Worm (Caenorhabditis elegans): ENCODE data around the gene dyf-2.

dyf-2 gene

DNA sequence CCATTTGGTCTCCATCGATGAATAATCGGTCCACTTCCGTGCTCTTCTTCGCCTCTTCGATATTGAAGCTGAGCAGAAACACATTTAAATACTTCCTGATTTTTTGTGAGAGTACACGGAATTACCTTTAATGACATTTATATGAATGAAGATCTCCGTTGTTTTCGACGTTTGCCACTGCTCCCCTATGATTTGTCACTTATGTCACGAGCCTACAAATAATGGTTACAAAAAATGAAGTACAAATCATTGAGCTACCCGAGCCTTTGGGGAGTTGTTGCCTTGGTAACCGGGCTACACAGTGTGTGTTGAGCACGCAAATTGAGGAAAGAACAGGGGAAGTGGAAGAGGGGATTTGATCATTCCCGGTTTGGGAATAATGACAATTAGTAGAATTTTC, at the start of gene dyf-2:
TSS of gene dyf-2 (minus strand) at position 137 of the 400 bp plus-strand sequence.
- TF ChIP-seq unc-55 (GFP tag; optimal IDR thresholded peaks at IDR 0.05) (no peak), nhr-11 (tag; optimal IDR thresholded peaks at IDR 0.05) (no peak), pqm-1 (tag; optimal IDR thresholded peaks at IDR 0.05) (no peak), C08G9.2 (tag; optimal IDR thresholded peaks at IDR 0.05) (no peak), ceh-45 (GFP tag; IDR thresholded peaks at IDR 0.05) (no peak), hlh-30 (tag; optimal IDR thresholded peaks at IDR 0.05; ENCODE audit: insufficient read depth) (no peak), unc-42 (tag; optimal IDR thresholded peaks at IDR 0.05) (no peak), odd-2 (tag; optimal IDR thresholded peaks at IDR 0.05) (no peak), sdc-2 (tag; optimal IDR thresholded peaks at IDR 0.05) (no peak), ceh-22 (tag; optimal IDR thresholded peaks at IDR 0.05) (no peak), unc-3 (GFP tag; conservative IDR thresholded peaks at IDR 0.05) (no peak), unc-3 (tag; optimal IDR thresholded peaks at IDR 0.05) (no peak), fkh-6 (tag; optimal IDR thresholded peaks at IDR 0.05) (no peak), fkh-10 (GFP tag; optimal IDR thresholded peaks at IDR 0.05) (no peak), hlh-6 (tag; optimal IDR thresholded peaks at IDR 0.05) (no peak), nhr-232 (tag; optimal IDR thresholded peaks at IDR 0.05) (no peak)

DNA sequence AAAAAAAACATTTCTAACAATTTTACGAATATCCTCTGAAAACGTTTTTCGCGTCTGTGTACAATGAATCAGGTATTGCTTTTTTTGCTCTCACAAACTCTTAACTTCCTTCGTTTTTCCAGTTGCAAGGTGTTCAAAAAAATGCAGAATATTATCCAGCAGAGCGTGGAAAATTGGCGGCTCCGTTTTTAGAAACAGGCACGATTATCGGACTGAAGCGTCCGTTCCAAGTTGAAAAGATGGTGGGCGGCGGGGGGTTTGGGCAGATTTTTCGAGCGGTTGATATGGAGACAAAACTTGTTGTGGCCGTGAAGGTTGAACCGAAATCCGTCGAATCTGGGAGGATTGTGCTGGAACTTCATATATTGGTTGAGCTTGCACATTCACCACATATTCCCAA, 48.8 kb upstream of the dyf-2 start, which contains the start of gene W06F12.3:
TSS of gene W06F12.3 (plus strand) at position 23 of the 400 bp plus-strand sequence.
- TF ChIP-seq hlh-8 (tag; optimal IDR thresholded peaks at IDR 0.05) = no peak
- TF ChIP-seq hlh-15 (tag; optimal IDR thresholded peaks at IDR 0.05) = no peak
- TF ChIP-seq dve-1 (tag; optimal IDR thresholded peaks at IDR 0.05) = no peak
- TF ChIP-seq pqm-1 (tag; optimal IDR thresholded peaks at IDR 0.05) = no peak
- no peak for TF ChIP-seq fax-1 (tag; optimal IDR thresholded peaks at IDR 0.05)
- TF ChIP-seq hlh-13 (GFP tag; optimal IDR thresholded peaks at IDR 0.05) = no peak
- no peak for TF ChIP-seq unc-42 (tag; optimal IDR thresholded peaks at IDR 0.05)
- TF ChIP-seq unc-3 (GFP tag; conservative IDR thresholded peaks at IDR 0.05) = no peak
- TF ChIP-seq unc-3 (tag; optimal IDR thresholded peaks at IDR 0.05) = no peak
- TF ChIP-seq T23F11.4 (GFP tag; optimal IDR thresholded peaks at IDR 0.05) = no peak
- no peak for TF ChIP-seq nfya-1 (tag; optimal IDR thresholded peaks at IDR 0.05)
- no peak for TF ChIP-seq hlh-30 (tag; optimal IDR thresholded peaks at IDR 0.05; ENCODE audit: insufficient read depth)

DNA sequence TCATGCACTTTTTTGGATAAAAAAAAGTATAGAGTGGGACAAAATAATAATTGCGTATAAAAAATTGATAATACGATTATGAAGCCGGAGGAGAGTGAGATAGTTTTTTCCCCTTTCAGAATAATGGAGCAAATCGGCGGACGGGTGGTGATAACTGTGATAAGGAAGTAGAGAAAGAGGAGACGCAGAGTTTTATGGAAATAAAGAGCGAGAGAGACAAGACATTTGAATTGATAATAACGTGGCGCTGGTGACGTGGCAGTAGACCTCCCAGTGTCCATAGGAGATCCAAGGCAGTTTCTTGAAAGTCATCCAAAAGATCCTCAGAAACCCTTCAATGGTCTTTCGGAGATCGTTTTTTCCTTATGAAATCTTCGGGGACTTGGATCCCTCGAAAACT, 47.6 kb upstream of the dyf-2 start:
- no peak for TF ChIP-seq ahr-1 (tag; optimal IDR thresholded peaks at IDR 0.05)
- peak; percentile 79 for TF ChIP-seq elt-2 (tag; optimal IDR thresholded peaks at IDR 0.05)
- TF ChIP-seq hlh-30 (tag; optimal IDR thresholded peaks at IDR 0.05; ENCODE audit: insufficient read depth) = no peak
- TF ChIP-seq gmeb-2 (tag; optimal IDR thresholded peaks at IDR 0.05) = no peak
- TF ChIP-seq ceh-2 (tag; optimal IDR thresholded peaks at IDR 0.05) = no peak
- no peak for TF ChIP-seq C38D4.7 (GFP tag; optimal IDR thresholded peaks at IDR 0.05)

DNA sequence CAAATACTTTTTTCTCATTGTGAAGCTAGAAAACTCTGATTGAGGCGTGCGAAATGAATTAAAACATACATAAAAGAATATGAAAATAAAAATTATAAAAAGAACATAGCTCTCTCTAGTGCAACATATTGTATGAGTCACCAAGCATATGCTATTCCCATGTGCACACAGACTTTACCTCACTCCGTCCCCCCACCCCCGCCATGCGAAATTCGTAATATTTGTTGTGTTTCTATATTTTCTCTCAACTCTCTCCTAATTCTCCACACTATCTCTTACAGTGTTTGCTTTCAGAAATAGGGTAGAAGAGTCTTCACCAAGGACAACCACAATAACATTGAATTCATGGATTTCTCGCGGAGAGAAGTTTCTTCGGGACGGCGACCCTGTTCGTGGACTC, 46.4 kb upstream of the dyf-2 start:
- TF ChIP-seq C08G9.2 (tag; optimal IDR thresholded peaks at IDR 0.05) (no peak), T23F11.4 (GFP tag; optimal IDR thresholded peaks at IDR 0.05) (no peak), pat-9 (tag; optimal IDR thresholded peaks at IDR 0.05) (no peak), ceh-14 (tag; optimal IDR thresholded peaks at IDR 0.05) (no peak), pag-3 (tag; optimal IDR thresholded peaks at IDR 0.05; ENCODE audit: borderline replicate concordance) (no peak), pax-1 (tag; optimal IDR thresholded peaks at IDR 0.05) (no peak), ceh-31 (tag; optimal IDR thresholded peaks at IDR 0.05) (no peak), gmeb-2 (tag; optimal IDR thresholded peaks at IDR 0.05) (no peak), eyg-1 (tag; optimal IDR thresholded peaks at IDR 0.05) (no peak), pqm-1 (tag; optimal IDR thresholded peaks at IDR 0.05) (no peak), ceh-34 (tag; optimal IDR thresholded peaks at IDR 0.05) (no peak), ceh-22 (tag; optimal IDR thresholded peaks at IDR 0.05) (no peak), dmd-4 (tag; optimal IDR thresholded peaks at IDR 0.05; ENCODE audit: borderline replicate concordance) (no peak), nhr-232 (tag; optimal IDR thresholded peaks at IDR 0.05) (no peak), dve-1 (tag; optimal IDR thresholded peaks at IDR 0.05) (no peak), ama-1 (optimal IDR thresholded peaks at IDR 0.05) (no peak), pha-4 (tag; optimal IDR thresholded peaks at IDR 0.05) (no peak), F13H6.1 (tag; optimal IDR thresholded peaks at IDR 0.05) (no peak), hlh-6 (tag; optimal IDR thresholded peaks at IDR 0.05) (no peak)
